Fruit fly (Drosophila melanogaster): Measurements from ENCODE around the gene CG13138.

dm6 chr2L:10263343-10263744, 38.5 kb downstream of the CG13138 start, which contains the start of gene Rsf1:
- TF ChIP-seq esn (GFP tag; optimal IDR thresholded peaks at IDR 0.05) (no peak), Blimp-1 (GFP tag; optimal IDR thresholded peaks at IDR 0.05) (no peak), Hr4 (GFP tag; optimal IDR thresholded peaks at IDR 0.05) (no peak), lz (GFP tag; optimal IDR thresholded peaks at IDR 0.05) (no peak), CG6276 (GFP tag; optimal IDR thresholded peaks at IDR 0.05) (no peak), Eip75B (GFP tag; optimal IDR thresholded peaks at IDR 0.05) (no peak), svp (GFP tag) (no peak), CG16779 (tag; optimal IDR thresholded peaks at IDR 0.05) (no peak), Smox (GFP tag; optimal IDR thresholded peaks at IDR 0.05) (no peak)
